Worm (Caenorhabditis elegans): ENCODE results near the gene mrck-1.

DNA sequence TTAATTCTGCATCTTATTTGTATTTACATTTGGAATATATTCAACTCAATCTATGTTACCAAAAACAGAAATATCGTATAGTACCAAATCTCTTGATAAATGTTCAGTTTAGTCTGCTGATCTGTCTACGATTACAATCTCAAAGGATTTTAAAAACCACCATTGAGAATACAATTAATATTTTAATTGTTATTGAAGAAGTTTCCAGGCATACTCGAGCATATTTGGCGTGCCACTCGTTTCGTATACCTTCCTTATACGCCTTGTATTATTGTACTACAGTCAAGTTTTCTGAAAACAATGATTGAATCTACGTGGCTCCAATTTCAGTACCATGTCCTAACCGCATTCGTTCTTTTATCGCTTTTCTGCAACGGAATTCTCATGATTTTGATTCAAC is 49.3 kb downstream of the mrck-1 start, which contains the start of gene str-206:
- no peak for TF ChIP-seq blmp-1 (tag; optimal IDR thresholded peaks at IDR 0.05; ENCODE audit: insufficient read depth)
- TF ChIP-seq ztf-1 (GFP tag; conservative IDR thresholded peaks at IDR 0.05) = no peak

Data from whole organism, L2 larva.